Fruit fly (Drosophila melanogaster) whole organism, embryonic: ENCODE data around the gene Rh5.

Source experiments
- Awh ChIP-seq: fragments of 200-800 bp; sonication (Bioruptor generic); IDR thresholded peaks from 2 replicates; pipeline ENCODE4, ENCODE4 v1.3.6; 2022; ENCODE audit warnings: missing biosample characterization, missing genetic modification characterization
- B-H1 ChIP-seq: fragments of 200-800 bp; sonication (Bioruptor generic); IDR thresholded peaks from 3 replicates; pipeline ENCODE4 v1.3.6; 2022; ENCODE audit warnings: missing biosample characterization, missing genetic modification characterization
- BtbVII ChIP-seq: fragments of 200-800 bp; sonication (Bioruptor generic); optimal IDR thresholded peaks from 3 replicates; lab custom pipeline; 2017; ENCODE audit warnings: missing biosample characterization, mild to moderate bottlenecking, missing genetic modification characterization
- C15 ChIP-seq: fragments of 200-800 bp; sonication (Bioruptor generic); IDR thresholded peaks from 3 replicates; pipeline ENCODE4 v1.3.6; 2022; ENCODE audit warnings: missing biosample characterization, missing genetic modification characterization
- CG10267 ChIP-seq: fragments of 200-800 bp; sonication (Bioruptor generic); optimal IDR thresholded peaks from 2 replicates; lab custom pipeline; 2018; ENCODE audit warnings: missing biosample characterization, mild to moderate bottlenecking, missing genetic modification characterization, moderate library complexity
- CG10274 ChIP-seq: fragments of 200-800 bp; sonication (Bioruptor generic); optimal IDR thresholded peaks from 3 replicates; lab custom pipeline; 2017; ENCODE audit warnings: missing biosample characterization, mild to moderate bottlenecking, missing genetic modification characterization
- CG11695 ChIP-seq: fragments of 200-800 bp; sonication (Bioruptor generic); IDR thresholded peaks from 3 replicates; pipeline ENCODE4 v1.3.6; 2022; ENCODE audit warnings: missing biosample characterization, missing genetic modification characterization
- CG11723 ChIP-seq: fragments of 200-800 bp; sonication (Bioruptor generic); optimal IDR thresholded peaks from 2 replicates; lab custom pipeline; 2017; ENCODE audit warnings: missing biosample characterization, mild to moderate bottlenecking, missing genetic modification characterization
- CG13296 ChIP-seq: fragments of 200-800 bp; sonication (Bioruptor generic); optimal IDR thresholded peaks from 3 replicates; lab custom pipeline; 2018; ENCODE audit warnings: missing biosample characterization, mild to moderate bottlenecking, missing genetic modification characterization
- CG15011 ChIP-seq: fragments of 200-800 bp; sonication (Bioruptor generic); optimal IDR thresholded peaks from 3 replicates; lab custom pipeline; 2018; ENCODE audit warnings: missing biosample characterization, mild to moderate bottlenecking, missing genetic modification characterization
- CG15269 ChIP-seq: fragments of 200-800 bp; sonication (Bioruptor generic); optimal IDR thresholded peaks from 2 replicates; lab custom pipeline; 2018; ENCODE audit warnings: missing biosample characterization, mild to moderate bottlenecking, missing genetic modification characterization, moderate library complexity
- CG15601 ChIP-seq: fragments of 200-800 bp; sonication (Bioruptor generic); optimal IDR thresholded peaks from 3 replicates; lab custom pipeline; 2019; ENCODE audit warnings: missing biosample characterization, mild to moderate bottlenecking, missing genetic modification characterization, moderate library complexity
- CG1602 ChIP-seq: fragments of 200-800 bp; sonication (Bioruptor generic); optimal IDR thresholded peaks from 3 replicates; lab custom pipeline; 2016; ENCODE audit warnings: missing biosample characterization, missing genetic modification characterization
- CG18599 ChIP-seq: fragments of 200-800 bp; sonication (Bioruptor generic); optimal IDR thresholded peaks from 3 replicates; lab custom pipeline; 2017; ENCODE audit warnings: missing biosample characterization, missing genetic modification characterization, mild to moderate bottlenecking, moderate library complexity, missing genetic modification reagents
- CG18764 ChIP-seq: fragments of 200-800 bp; sonication (Bioruptor generic); optimal IDR thresholded peaks from 3 replicates; lab custom pipeline; 2016; ENCODE audit warnings: missing biosample characterization, missing genetic modification characterization
- CG31441 ChIP-seq: fragments of 200-800 bp; sonication (Bioruptor generic); IDR thresholded peaks from 2 replicates; pipeline ENCODE4 v1.3.6; 2022; ENCODE audit warnings: missing biosample characterization, missing genetic modification characterization
- CG6683 ChIP-seq: fragments of 200-800 bp; sonication (Bioruptor generic); optimal IDR thresholded peaks from 2 replicates; lab custom pipeline; 2017; ENCODE audit warnings: missing biosample characterization, mild to moderate bottlenecking, missing genetic modification characterization, missing genetic modification reagents
- CG7556 ChIP-seq: fragments of 200-800 bp; sonication (Bioruptor generic); optimal IDR thresholded peaks from 2 replicates; lab custom pipeline; 2017; ENCODE audit warnings: missing biosample characterization, mild to moderate bottlenecking, missing genetic modification characterization
- CG8290 ChIP-seq, 3 experiments: fragments of 200-800 bp; sonication (Bioruptor generic); optimal IDR thresholded peaks; 2 replicates each; lab custom pipeline; 2016 to 2019; ENCODE audit warnings: missing biosample characterization in 3 of 3, missing genetic modification characterization in 3 of 3, mild to moderate bottlenecking in 2 of 3, moderate library complexity in 1 of 3
- CG8359 ChIP-seq: fragments of 200-800 bp; sonication (Bioruptor generic); optimal IDR thresholded peaks from 2 replicates; lab custom pipeline; 2017; ENCODE audit warnings: missing biosample characterization, mild to moderate bottlenecking, missing genetic modification characterization, borderline replicate concordance
- CG9876 ChIP-seq: fragments of 200-800 bp; sonication (Bioruptor generic); optimal IDR thresholded peaks from 2 replicates; lab custom pipeline; 2016; ENCODE audit warnings: missing biosample characterization, missing genetic modification characterization
- D ChIP-seq, 2 experiments: fragments of 200-800 bp in 1 of 2; fragments of >200 bp in 1 of 2; sonication (Bioruptor generic) in 1 of 2; optimal IDR thresholded peaks; 2 replicates in 1 of 2; 3 replicates in 1 of 2; lab custom pipeline; 2017; ENCODE audit warnings: mild to moderate bottlenecking in 1 of 2, missing biosample characterization in 1 of 2, missing genetic modification characterization in 1 of 2, missing genetic modification reagents in 1 of 2
- Dip3 ChIP-seq: fragments of 200-800 bp; sonication (Bioruptor generic); optimal IDR thresholded peaks from 3 replicates; lab custom pipeline; 2016; ENCODE audit warnings: missing biosample characterization, missing genetic modification characterization
- E2f2 ChIP-seq: fragments of 200-800 bp; sonication (Bioruptor generic); IDR thresholded peaks from 2 replicates; pipeline ENCODE4 v1.3.6; 2022; ENCODE audit warnings: missing biosample characterization, missing genetic modification characterization
- Fer1 ChIP-seq: fragments of 200-800 bp; sonication (Bioruptor generic); optimal IDR thresholded peaks from 2 replicates; lab custom pipeline; 2017; ENCODE audit warnings: missing biosample characterization, mild to moderate bottlenecking, missing genetic modification characterization
- Gsc ChIP-seq: fragments of 200-800 bp; sonication (Bioruptor generic); IDR thresholded peaks from 2 replicates; pipeline ENCODE4 v1.3.6; 2022; ENCODE audit warnings: missing biosample characterization, missing genetic modification characterization
- Hr39 ChIP-seq: fragments of >200 bp; optimal IDR thresholded peaks from 2 replicates; lab custom pipeline; 2017
- MTF-1 ChIP-seq: fragments of 200-800 bp; sonication (Bioruptor generic); optimal IDR thresholded peaks from 2 replicates; lab custom pipeline; 2018; ENCODE audit warnings: missing biosample characterization, mild to moderate bottlenecking, missing genetic modification characterization, borderline replicate concordance
- NC2β ChIP-seq: fragments of 200-800 bp; sonication (Bioruptor generic); optimal IDR thresholded peaks from 2 replicates; lab custom pipeline; 2016; ENCODE audit warnings: missing biosample characterization, missing genetic modification characterization
- NK7.1 ChIP-seq: fragments of 200-800 bp; sonication (Bioruptor generic); optimal IDR thresholded peaks from 3 replicates; lab custom pipeline; 2016; ENCODE audit warnings: missing biosample characterization, missing genetic modification characterization
- ci ChIP-seq: fragments of 200-800 bp; sonication (Bioruptor generic); IDR thresholded peaks from 3 replicates; pipeline ENCODE4 v1.3.6; 2022; ENCODE audit warnings: missing biosample characterization, missing genetic modification characterization
- danr ChIP-seq: fragments of 200-800 bp; sonication (Bioruptor generic); IDR thresholded peaks from 2 replicates; pipeline ENCODE4 v1.3.6; 2022; ENCODE audit warnings: missing biosample characterization, missing genetic modification characterization
- dm ChIP-seq: fragments of 200-800 bp; sonication (Bioruptor generic); optimal IDR thresholded peaks from 3 replicates; lab custom pipeline; 2016; ENCODE audit warnings: missing biosample characterization, missing genetic modification characterization
- exex ChIP-seq: fragments of 200-800 bp; sonication (Bioruptor generic); optimal IDR thresholded peaks from 4 replicates; lab custom pipeline; 2018; ENCODE audit warnings: missing biosample characterization, mild to moderate bottlenecking, missing genetic modification characterization, moderate library complexity
- fu2 ChIP-seq: fragments of 200-800 bp; sonication (Bioruptor generic); optimal IDR thresholded peaks from 2 replicates; lab custom pipeline; 2016; ENCODE audit warnings: missing biosample characterization, missing genetic modification characterization
- jing ChIP-seq: fragments of 200-800 bp; sonication (Bioruptor generic); optimal IDR thresholded peaks from 2 replicates; lab custom pipeline; 2018; ENCODE audit warnings: missing biosample characterization, mild to moderate bottlenecking, missing genetic modification characterization
- klu ChIP-seq: fragments of 200-800 bp; sonication (Bioruptor generic); IDR thresholded peaks from 2 replicates; pipeline ENCODE4 v1.3.6; 2022; ENCODE audit warnings: missing biosample characterization, missing genetic modification characterization
- lola ChIP-seq, 3 experiments: fragments of >200 bp in 2 of 3; fragments of 200-800 bp in 1 of 3; sonication (Bioruptor generic) in 1 of 3; optimal IDR thresholded peaks; 2 replicates each; lab custom pipeline; 2017 to 2019; ENCODE audit warnings: missing biosample characterization in 3 of 3, missing genetic modification characterization in 3 of 3, mild to moderate bottlenecking in 1 of 3, moderate library complexity in 1 of 3
- otp ChIP-seq: fragments of 200-800 bp; sonication (Bioruptor generic); IDR thresholded peaks from 3 replicates; pipeline ENCODE4, ENCODE4 v1.3.6; 2022; ENCODE audit warnings: missing biosample characterization, missing genetic modification characterization
- pita ChIP-seq: fragments of 200-800 bp; sonication (Bioruptor generic); optimal IDR thresholded peaks from 2 replicates; lab custom pipeline; 2017; ENCODE audit warnings: missing biosample characterization, mild to moderate bottlenecking, missing genetic modification characterization
- rib ChIP-seq: fragments of 200-800 bp; sonication (Bioruptor generic); IDR thresholded peaks from 2 replicates; pipeline ENCODE4 v1.3.6; 2022; ENCODE audit warnings: missing biosample characterization, missing genetic modification characterization
- sc ChIP-seq, 3 experiments: fragments of >200 bp in 2 of 3; fragments of 200-800 bp in 1 of 3; sonication (Bioruptor generic) in 1 of 3; optimal IDR thresholded peaks; 2 replicates in 2 of 3; 3 replicates in 1 of 3; lab custom pipeline; 2017; ENCODE audit warnings: mild to moderate bottlenecking in 1 of 3, missing biosample characterization in 1 of 3, missing genetic modification characterization in 1 of 3, missing genetic modification reagents in 1 of 3
- sisA ChIP-seq: fragments of 200-800 bp; sonication (Bioruptor generic); IDR thresholded peaks from 2 replicates; pipeline ENCODE4 v1.3.6; 2022; ENCODE audit warnings: missing biosample characterization, missing genetic modification characterization
- slp2 ChIP-seq: fragments of 200-800 bp; sonication (Bioruptor generic); optimal IDR thresholded peaks from 2 replicates; lab custom pipeline; 2016; ENCODE audit warnings: missing biosample characterization, missing genetic modification characterization
- ssp ChIP-seq: fragments of 200-800 bp; sonication (Bioruptor generic); IDR thresholded peaks from 2 replicates; pipeline ENCODE4 v1.3.6; 2022; ENCODE audit warnings: missing biosample characterization, missing genetic modification characterization
- toy ChIP-seq: fragments of 200-800 bp; sonication (Bioruptor generic); IDR thresholded peaks from 2 replicates; pipeline ENCODE4 v1.3.6; 2022; ENCODE audit warnings: missing biosample characterization, missing genetic modification characterization
- unpg ChIP-seq: fragments of 200-800 bp; sonication (Bioruptor generic); optimal IDR thresholded peaks from 3 replicates; lab custom pipeline; 2018; ENCODE audit warnings: missing biosample characterization, mild to moderate bottlenecking, missing genetic modification characterization, moderate library complexity

The Rh5 gene

DNA sequence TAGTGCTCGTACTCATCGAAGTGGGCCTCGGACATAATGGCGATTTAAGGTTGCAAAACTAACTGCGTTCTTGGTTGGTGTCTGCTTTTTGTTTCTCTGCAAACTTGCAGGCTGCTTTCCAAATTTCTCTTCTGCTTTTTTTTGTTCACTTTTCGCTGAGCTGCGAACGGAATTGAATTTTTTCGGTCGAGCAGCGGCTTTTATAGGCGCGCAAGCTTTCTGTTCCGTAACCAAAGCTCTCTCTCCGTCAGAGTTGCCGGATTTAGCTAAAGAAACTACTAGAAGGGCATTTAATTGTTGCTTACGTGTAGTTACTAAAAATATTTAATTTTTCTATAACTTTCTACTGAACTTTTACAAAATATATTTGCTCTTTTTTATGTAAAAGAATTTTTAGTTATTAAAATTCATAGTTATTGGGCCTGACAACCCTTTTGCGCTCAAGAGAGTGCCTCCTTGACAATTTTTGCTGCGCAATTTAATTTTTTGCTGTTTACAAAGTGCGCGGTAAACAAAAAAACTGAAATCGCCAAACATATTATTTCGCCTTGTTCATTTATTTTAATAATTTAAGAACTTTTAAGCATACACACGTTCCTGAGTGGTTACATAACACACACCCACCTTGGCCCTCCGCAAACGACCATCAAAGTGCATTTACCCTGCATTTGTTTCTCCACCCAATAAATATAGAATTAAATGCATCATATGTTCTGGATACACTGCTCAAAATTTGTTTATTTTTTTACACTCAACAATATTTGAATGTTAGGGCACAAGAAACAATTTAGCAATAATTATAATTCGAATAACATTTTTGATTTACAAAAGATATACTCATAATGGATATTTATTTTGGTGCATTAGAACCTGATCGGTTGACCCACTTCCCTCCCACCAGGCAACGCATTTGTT, 38.2 kb downstream of the Rh5 start, which contains the start of gene CG6770 (continued):
- TF ChIP-seq pita (GFP tag; lab: Kevin White, UChicago) (no peak), E2f2 (peak; percentile 74; the same call in 1 of the 2 replicates), CG1602 (GFP tag; lab: Kevin White, UChicago) (peak; percentile 39), klu (GFP tag; lab: Robert Waterston, UW) (peak; percentile 68), exex (tag; lab: Kevin White, UChicago) (peak; percentile 67), CG18764 (GFP tag; lab: Kevin White, UChicago) (peak; percentile 63), CG15011 (GFP tag; lab: Kevin White, UChicago) (peak; percentile 65), CG11723 (GFP tag; lab: Kevin White, UChicago) (peak; percentile 58), Hr39 (lab: Kevin White, UChicago) (no peak), B-H1 (peak; percentile 64; the same call in 1 of the 3 replicates), Dip3 (GFP tag; lab: Kevin White, UChicago) (peak; percentile 26), dm (no peak), Awh (GFP tag; lab: Robert Waterston, UW) (peak; percentile 79), D (optimal IDR thresholded peaks at IDR 0.05; lab: Kevin White, UChicago) (no peak), D (GFP tag; optimal IDR thresholded peaks at IDR 0.05; lab: Kevin White, UChicago) (no peak), Gsc (GFP tag; lab: Robert Waterston, UW) (no peak), CG7556 (GFP tag; lab: Kevin White, UChicago) (peak; percentile 90), sisA (peak; percentile 51), CG15269 (peak; percentile 90), ci (GFP tag; lab: Robert Waterston, UW) (peak; percentile 89), fu2 (GFP tag; lab: Kevin White, UChicago) (no peak), toy (GFP tag; lab: Robert Waterston, UW) (no peak), sc (optimal IDR thresholded peaks at IDR 0.05; lab: Kevin White, UChicago) (no peak), sc (GFP tag; optimal IDR thresholded peaks at IDR 0.05; lab: Kevin White, UChicago) (peak; percentile 44), ssp (GFP tag; lab: Robert Waterston, UW) (peak; percentile 68; the same call in 1 of the 2 replicates), unpg (GFP tag; lab: Kevin White, UChicago) (peak; percentile 89), Fer1 (GFP tag; lab: Kevin White, UChicago) (peak; percentile 95), CG11695 (peak; percentile 92), NK7.1 (GFP tag; lab: Kevin White, UChicago) (no peak), MTF-1 (GFP tag; lab: Kevin White, UChicago) (peak; percentile 9), CG31441 (GFP tag; lab: Robert Waterston, UW) (peak; percentile 81), CG10274 (GFP tag; lab: Kevin White, UChicago) (no peak), CG13296 (peak; percentile 93), lola (GFP tag; optimal IDR thresholded peaks at IDR 0.05; lab: Kevin White, UChicago) (peak in 1 of 3 experiments; percentile 19), otp (peak; percentile 52; the same call in 1 of the 3 replicates), CG15601 (tag; lab: Kevin White, UChicago) (peak; percentile 64), BtbVII (peak; percentile 83), CG18599 (peak; percentile 92), NC2β (GFP tag; lab: Kevin White, UChicago) (peak; percentile 7), CG6683 (GFP tag; lab: Kevin White, UChicago) (peak; percentile 78), jing (GFP tag; lab: Kevin White, UChicago) (no peak), danr (peak; percentile 69; the same call in 1 of the 2 replicates), CG9876 (peak; percentile 21), CG10267 (tag; lab: Kevin White, UChicago) (peak; percentile 74), C15 (GFP tag; lab: Robert Waterston, UW) (0 out of 3 replicates have a peak, but pooled peaks have one; percentile 51), slp2 (GFP tag; lab: Kevin White, UChicago) (peak; percentile 38), CG8359 (GFP tag; lab: Kevin White, UChicago) (peak; percentile 29), CG8290 (GFP tag; optimal IDR thresholded peaks at IDR 0.05; lab: Kevin White, UChicago) (no peak), CG8290 (tag; optimal IDR thresholded peaks at IDR 0.05; lab: Kevin White, UChicago) (peak in 1 of 2 experiments; percentile 81), rib (GFP tag; lab: Robert Waterston, UW) (peak; percentile 78; the same call in 1 of the 2 replicates)
